Fruit fly (Drosophila melanogaster): ENCODE data around the gene Alp1.

Gene Alp1

dm6 chr3L:21479636-21480035 is 35.0 kb upstream of the Alp1 start (continued):
- TF ChIP-seq unpg (GFP tag; optimal IDR thresholded peaks at IDR 0.05) (peak; percentile 31), Atf6 (GFP tag; IDR thresholded peaks at IDR 0.05) (peak; percentile 11; the same call in 1 of the 2 replicates), TFAM (GFP tag; optimal IDR thresholded peaks at IDR 0.05) (peak; percentile 0), nom (GFP tag; optimal IDR thresholded peaks at IDR 0.05) (peak; percentile 71), tll (GFP tag; optimal IDR thresholded peaks at IDR 0.05) (peak in 1 of 2 experiments; percentile 43), Adf1 (GFP tag; IDR thresholded peaks at IDR 0.05) (peak; percentile 81), CG13775 (GFP tag; optimal IDR thresholded peaks at IDR 0.05) (peak; percentile 13), CG1603 (tag; optimal IDR thresholded peaks at IDR 0.05) (peak; percentile 63), bbx (GFP tag; IDR thresholded peaks at IDR 0.05; ENCODE audit: partially characterized antibody) (peak; percentile 23; the same call in 1 of the 2 replicates), CG8290 (GFP tag; optimal IDR thresholded peaks at IDR 0.05) (no peak), CG8290 (tag; optimal IDR thresholded peaks at IDR 0.05) (peak in 1 of 2 experiments; percentile 24), Xrp1 (GFP tag; IDR thresholded peaks at IDR 0.05) (0 out of 2 replicates have a peak, but pooled peaks have one; percentile 36), CG9609 (GFP tag; optimal IDR thresholded peaks at IDR 0.05) (no peak), so (GFP tag; IDR thresholded peaks at IDR 0.05) (no peak), ATbp (GFP tag; optimal IDR thresholded peaks at IDR 0.05) (peak; percentile 78), CG6254 (GFP tag; optimal IDR thresholded peaks at IDR 0.05) (peak; percentile 41), CG3065 (GFP tag; optimal IDR thresholded peaks at IDR 0.05) (peak; percentile 76), CG1024 (GFP tag; IDR thresholded peaks at IDR 0.05) (peak; percentile 63; the same call in 1 of the 2 replicates), YL-1 (GFP tag; optimal IDR thresholded peaks at IDR 0.05) (peak; percentile 5), z (GFP tag; IDR thresholded peaks at IDR 0.05) (peak; percentile 37; the same call in 1 of the 3 replicates), dati (GFP tag; IDR thresholded peaks at IDR 0.05) (peak; percentile 44; the same call in 1 of the 2 replicates), crol (GFP tag; IDR thresholded peaks at IDR 0.05) (peak; percentile 72), Elba2 (GFP tag; optimal IDR thresholded peaks at IDR 0.05) (no peak), CG6683 (GFP tag; optimal IDR thresholded peaks at IDR 0.05) (no peak), Neu2 (GFP tag; optimal IDR thresholded peaks at IDR 0.05; ENCODE audit: borderline replicate concordance) (peak; percentile 50), Ets65A (GFP tag) (peak; percentile 23), CG3407 (GFP tag; optimal IDR thresholded peaks at IDR 0.05) (peak; percentile 55), al (GFP tag; IDR thresholded peaks at IDR 0.05) (no peak), odd (GFP tag; optimal IDR thresholded peaks at IDR 0.05) (peak; percentile 55), Hey (tag; optimal IDR thresholded peaks at IDR 0.05) (peak; percentile 36), CG7786 (GFP tag; optimal IDR thresholded peaks at IDR 0.05) (no peak), salm (tag; optimal IDR thresholded peaks at IDR 0.05) (peak; percentile 11), CG2116 (GFP tag; optimal IDR thresholded peaks at IDR 0.05) (peak; percentile 12), Camta (GFP tag; optimal IDR thresholded peaks at IDR 0.05) (peak; percentile 37), onecut (GFP tag; IDR thresholded peaks at IDR 0.05) (peak; percentile 62), phol (tag; optimal IDR thresholded peaks at IDR 0.05) (peak; percentile 62), jumu (GFP tag; optimal IDR thresholded peaks at IDR 0.05) (no peak), caup (GFP tag; optimal IDR thresholded peaks at IDR 0.05; ENCODE audit: severe bottlenecking) (no peak), peb (GFP tag; IDR thresholded peaks at IDR 0.05) (peak; percentile 16; the same call in 1 of the 2 replicates), CG2202 (tag; optimal IDR thresholded peaks at IDR 0.05) (peak; percentile 25), CG12769 (tag; optimal IDR thresholded peaks at IDR 0.05) (no peak), CG14710 (tag; optimal IDR thresholded peaks at IDR 0.05) (peak; percentile 3), croc (GFP tag; conservative IDR thresholded peaks at IDR 0.05) (peak; percentile 17; the same call in 2 of the 3 replicates), sc (optimal IDR thresholded peaks at IDR 0.05) (no peak), sc (GFP tag; optimal IDR thresholded peaks at IDR 0.05) (peak; percentile 30), Deaf1 (tag; optimal IDR thresholded peaks at IDR 0.05) (peak; percentile 49), CG8478 (optimal IDR thresholded peaks at IDR 0.05) (peak; percentile 91), CG32772 (GFP tag; IDR thresholded peaks at IDR 0.05) (peak; percentile 36; the same call in 1 of the 2 replicates), Ada2b (GFP tag; IDR thresholded peaks at IDR 0.05) (no peak), CG5953 (GFP tag; IDR thresholded peaks at IDR 0.05) (peak; percentile 72; the same call in 1 of the 2 replicates), CG10979 (tag; optimal IDR thresholded peaks at IDR 0.05) (peak; percentile 49)

All from whole organism, embryonic.